Fruit fly (Drosophila melanogaster) whole organism, adult: Measurements from ENCODE around the gene LManII.

Experiments
- CG12768 ChIP-seq: fragments of 200-800 bp; sonication (Bioruptor generic); optimal IDR thresholded peaks from 2 replicates; lab custom pipeline; 2017; ENCODE audit warnings: missing biosample characterization, missing genetic modification characterization, mild to moderate bottlenecking, moderate library complexity, missing genetic modification reagents
- CG33017 ChIP-seq: fragments of 200-800 bp; sonication (Bioruptor generic); optimal IDR thresholded peaks from 2 replicates; lab custom pipeline; 2018; ENCODE audit warnings: missing biosample characterization, mild to moderate bottlenecking, missing genetic modification characterization, moderate library complexity
- CG7045 ChIP-seq: fragments of 200-800 bp; sonication (Bioruptor generic); optimal IDR thresholded peaks from 2 replicates; lab custom pipeline; 2017; ENCODE audit warnings: missing biosample characterization, mild to moderate bottlenecking, missing genetic modification characterization
- Crg-1 ChIP-seq: fragments of 200-800 bp; sonication (Bioruptor generic); optimal IDR thresholded peaks from 2 replicates; lab custom pipeline; 2016; ENCODE audit warnings: missing biosample characterization, missing genetic modification characterization
- Hr96 ChIP-seq: fragments of 200-800 bp; sonication (Bioruptor generic); optimal IDR thresholded peaks from 2 replicates; lab custom pipeline; 2016; ENCODE audit warnings: missing biosample characterization, missing genetic modification characterization
- bab1 ChIP-seq: fragments of 200-800 bp; sonication (Bioruptor generic); optimal IDR thresholded peaks from 3 replicates; lab custom pipeline; 2019; ENCODE audit warnings: missing biosample characterization, mild to moderate bottlenecking, missing genetic modification characterization, moderate library complexity
- cnc ChIP-seq, 2 experiments: fragments of >200 bp; optimal IDR thresholded peaks; 2 replicates each; lab custom pipeline; 2017
- kay ChIP-seq: fragments of 200-800 bp; sonication (Bioruptor generic); peaks from one replicate; lab custom pipeline; 2016; ENCODE audit warnings: missing biosample characterization, missing genetic modification characterization, borderline replicate concordance
- ovo ChIP-seq: fragments of 200-800 bp; sonication (Bioruptor generic); optimal IDR thresholded peaks from 2 replicates; lab custom pipeline; 2016; ENCODE audit warnings: missing biosample characterization, missing genetic modification characterization
- tj ChIP-seq: fragments of 200-800 bp; sonication (Bioruptor generic); optimal IDR thresholded peaks from 3 replicates; lab custom pipeline; 2017; ENCODE audit warnings: missing biosample characterization, mild to moderate bottlenecking, missing genetic modification characterization, moderate library complexity

- TF ChIP-seq cnc (optimal IDR thresholded peaks at IDR 0.05; lab: Kevin White, UChicago) (no peak), tj (no peak), kay (GFP tag; lab: Kevin White, UChicago) (no peak), bab1 (GFP tag; lab: Kevin White, UChicago) (no peak), Crg-1 (no peak), CG33017 (tag; lab: Kevin White, UChicago) (no peak), ovo (GFP tag; lab: Kevin White, UChicago) (no peak), CG12768 (GFP tag; lab: Kevin White, UChicago) (no peak), CG7045 (GFP tag; lab: Kevin White, UChicago) (no peak), Hr96 (no peak)
Observed at dm6 chr2L:10495495-10495894, 38.0 kb downstream of the LManII start.
